Worm (Caenorhabditis elegans): ENCODE measurements around the gene ecps-2.

ce11 chrIII:10395990-10396389 lies 46.9 kb upstream of the ecps-2 start, which contains the start of gene M03C11.1:
- TF ChIP-seq mdl-1 (tag; optimal IDR thresholded peaks at IDR 0.05) (no peak), skn-1 (tag; optimal IDR thresholded peaks at IDR 0.05) (no peak), ztf-11 (tag; optimal IDR thresholded peaks at IDR 0.05) (no peak), snpc-4 (tag; optimal IDR thresholded peaks at IDR 0.05) (no peak)
